Worm (Caenorhabditis elegans): ENCODE data around the gene drap-1.

DNA sequence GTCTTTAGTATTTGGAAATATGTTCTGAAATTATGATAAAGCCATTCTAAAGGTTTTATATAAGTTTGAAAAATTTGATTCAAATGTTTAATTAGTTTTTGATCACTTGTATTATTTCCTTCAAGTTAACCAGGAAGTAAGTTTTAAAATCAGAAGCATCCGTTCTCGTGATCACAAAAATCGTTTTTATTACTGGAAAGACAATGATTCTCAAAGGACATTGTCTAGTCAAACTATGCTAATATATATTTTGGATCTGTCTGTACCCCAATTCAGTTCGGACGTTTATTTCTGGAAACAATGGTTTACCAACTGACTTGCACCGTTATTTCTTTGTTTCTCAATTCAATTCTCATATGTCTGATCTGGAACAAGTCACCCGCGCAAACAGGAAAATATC, 13.5 kb upstream of the drap-1 start, which contains the start of gene str-188:
- TF ChIP-seq med-1 (GFP tag; optimal IDR thresholded peaks at IDR 0.05; ENCODE audit: insufficient read depth) = no peak
- TF ChIP-seq ztf-29 (GFP tag; IDR thresholded peaks at IDR 0.05) = no peak
- no peak for TF ChIP-seq T22C8.4 (GFP tag; IDR thresholded peaks at IDR 0.05)
- TF ChIP-seq flt-1 (GFP tag; IDR thresholded peaks at IDR 0.05) = no peak
- no peak for TF ChIP-seq ref-1 (GFP tag; conservative IDR thresholded peaks at IDR 0.05)

Measured in whole organism, midembryonic.